Fruit fly (Drosophila melanogaster): Measurements from ENCODE around the gene emc.

emc gene

DNA sequence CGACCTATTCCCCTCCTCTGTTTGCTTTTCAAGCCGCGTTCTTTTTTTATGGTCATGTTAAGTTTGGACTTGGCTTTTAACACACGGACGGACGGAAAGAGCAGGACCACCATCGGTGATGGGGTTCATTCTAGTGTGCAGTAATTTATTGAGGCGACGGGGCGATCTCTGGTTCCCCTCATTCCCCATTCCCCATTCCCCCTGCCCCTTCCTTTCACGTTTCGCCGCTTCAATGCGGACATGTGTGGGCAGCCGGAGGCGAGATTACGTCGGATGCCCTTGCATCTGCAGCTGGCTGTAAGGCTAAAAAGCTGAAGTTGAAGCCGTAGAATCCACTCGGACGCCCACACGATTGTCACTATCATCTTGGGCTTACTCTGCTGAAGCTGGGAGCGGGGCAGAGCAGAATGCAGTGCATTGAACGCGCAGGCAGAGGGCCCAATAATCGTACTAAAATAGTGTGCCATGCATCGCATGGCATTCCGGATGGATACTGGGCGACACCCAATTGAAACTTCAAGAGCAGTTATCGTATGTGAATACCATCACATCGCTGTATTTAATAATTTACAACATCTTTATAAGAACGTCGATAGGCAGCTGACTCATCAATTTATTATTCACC, 12.5 kb upstream of the emc start:
- no peak for TF ChIP-seq noc (tag; optimal IDR thresholded peaks at IDR 0.05)

- no peak for TF ChIP-seq noc (tag; optimal IDR thresholded peaks at IDR 0.05)
These were observed 11.6 kb upstream of the emc start for dm6 chr3L:737445-738116.

dm6 chr3L:738523-739356, 10.5 kb upstream of the emc start:
- peak; percentile 70 for TF ChIP-seq noc (tag; optimal IDR thresholded peaks at IDR 0.05)

DNA sequence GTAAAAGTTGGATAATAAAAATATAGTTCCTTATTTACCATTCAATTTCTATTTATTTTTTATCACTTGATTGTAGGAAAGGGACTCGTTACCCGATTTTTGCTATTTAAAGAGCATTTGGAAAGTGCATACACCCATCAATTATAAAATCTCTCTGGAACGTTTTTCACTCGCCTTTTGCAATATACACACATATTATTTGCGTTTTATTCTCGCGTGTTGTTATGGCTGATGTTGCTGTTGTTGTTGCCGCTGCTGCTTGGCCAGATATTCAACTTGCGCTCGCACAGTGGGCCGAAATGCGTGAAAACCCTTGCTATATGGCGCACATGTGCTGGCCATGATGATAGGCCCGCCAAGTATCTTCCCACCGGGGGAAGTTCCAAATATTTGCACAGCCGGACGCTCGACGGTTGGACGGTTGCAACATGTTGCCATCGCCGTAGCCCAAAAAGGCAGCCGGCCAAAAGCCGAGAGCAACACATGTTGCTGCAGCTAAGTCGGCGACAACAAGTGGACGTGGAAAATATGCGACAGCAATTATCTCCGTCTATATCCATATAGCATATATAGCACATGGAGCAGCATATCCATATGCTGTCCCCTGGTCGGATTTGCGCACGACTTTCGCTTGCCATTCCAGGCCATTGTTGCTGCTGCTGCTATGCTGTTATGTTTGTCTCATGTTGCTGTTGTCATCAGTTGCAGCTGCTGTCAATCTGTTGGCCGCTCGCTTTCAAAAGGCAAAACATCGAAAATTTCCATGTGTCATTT, 9.7 kb upstream of the emc start:
- TF ChIP-seq noc (tag; optimal IDR thresholded peaks at IDR 0.05), result no peak

dm6 chr3L:741687-742086, 7.5 kb upstream of the emc start:
- TF ChIP-seq noc (tag; optimal IDR thresholded peaks at IDR 0.05), result no peak

DNA sequence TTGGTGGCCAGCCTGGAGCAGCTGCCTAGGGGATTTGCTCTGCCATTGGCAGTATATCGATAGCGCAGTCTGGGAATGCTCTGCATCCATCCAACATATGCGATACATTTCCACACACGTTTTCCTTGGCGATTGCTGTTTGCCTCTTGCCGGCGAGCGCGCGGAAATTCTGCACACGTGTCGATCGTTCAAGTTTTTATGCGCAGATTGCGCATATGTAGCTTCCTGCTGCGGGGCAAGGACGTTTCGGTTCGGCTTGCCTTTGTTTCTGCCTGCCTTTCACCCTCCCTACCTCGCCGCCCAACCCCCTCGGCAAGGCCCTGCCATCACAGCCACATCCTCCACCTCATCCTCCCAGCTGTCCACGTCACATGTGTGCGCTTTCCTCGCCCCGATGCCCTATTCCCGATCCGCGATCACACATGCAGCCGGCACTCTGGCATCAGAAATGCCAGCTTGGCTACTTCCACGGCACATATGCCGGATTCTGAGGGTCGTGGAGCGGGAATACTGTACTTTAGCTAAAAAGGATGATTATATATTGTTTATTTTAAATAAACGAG, 6.7 kb upstream of the emc start:
- TF ChIP-seq noc (tag; optimal IDR thresholded peaks at IDR 0.05), result no peak

DNA sequence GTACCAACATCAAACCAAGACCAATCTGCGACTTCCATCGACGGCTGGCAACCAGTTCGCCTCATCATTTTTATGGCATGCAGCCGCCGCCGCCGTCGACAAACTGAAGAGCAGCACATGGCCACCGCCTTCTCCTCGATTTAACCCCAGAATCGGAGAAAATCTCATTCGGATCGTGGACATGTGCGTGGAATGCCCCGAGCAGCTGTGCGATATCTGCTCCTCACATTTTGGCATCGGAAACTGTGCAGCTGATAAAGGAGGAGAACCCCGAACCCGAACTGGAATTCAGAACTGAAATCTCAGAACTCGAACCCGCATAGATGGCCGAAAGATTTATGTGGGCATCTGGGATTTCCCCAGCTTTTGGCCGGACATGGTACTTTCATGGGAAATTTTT, 6.0 kb upstream of the emc start:
- no peak for TF ChIP-seq noc (tag; optimal IDR thresholded peaks at IDR 0.05)

dm6 chr3L:744290-744804, 4.9 kb upstream of the emc start:
- TF ChIP-seq noc (tag; optimal IDR thresholded peaks at IDR 0.05), result no peak

DNA sequence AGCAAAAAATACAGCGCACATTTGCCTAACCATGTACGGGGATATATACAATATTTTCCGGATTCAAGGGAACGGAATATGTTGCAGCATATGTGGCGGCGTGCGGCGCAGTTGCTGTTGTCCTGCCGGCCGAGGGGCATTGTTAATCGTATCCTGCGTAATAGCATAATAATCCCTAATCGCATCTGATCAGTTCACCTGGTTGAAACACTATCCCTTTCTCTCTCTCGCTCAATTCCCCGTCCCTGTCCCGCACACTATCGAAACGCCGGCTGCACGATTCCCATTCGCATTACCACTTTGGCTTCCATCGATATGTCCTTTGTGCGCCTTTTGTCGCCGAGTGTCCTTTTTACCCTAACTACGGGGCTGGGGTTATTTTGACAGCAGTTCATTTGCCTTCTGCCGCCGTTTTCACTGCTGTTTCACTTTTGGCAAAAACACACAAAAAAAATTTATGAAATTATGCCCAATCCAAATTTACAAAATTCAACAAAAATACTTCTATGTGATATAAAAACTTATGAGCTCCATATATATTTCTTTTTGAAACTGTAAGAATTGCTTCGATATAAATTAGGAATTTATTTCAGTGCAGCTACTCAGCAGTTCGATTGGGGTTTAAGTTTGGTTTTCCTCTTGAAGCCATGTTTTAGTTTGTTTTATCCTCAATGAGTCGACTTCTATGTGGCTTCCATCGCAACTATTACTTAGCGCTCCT, 3.8 kb upstream of the emc start:
- no peak for TF ChIP-seq noc (tag; optimal IDR thresholded peaks at IDR 0.05)

DNA sequence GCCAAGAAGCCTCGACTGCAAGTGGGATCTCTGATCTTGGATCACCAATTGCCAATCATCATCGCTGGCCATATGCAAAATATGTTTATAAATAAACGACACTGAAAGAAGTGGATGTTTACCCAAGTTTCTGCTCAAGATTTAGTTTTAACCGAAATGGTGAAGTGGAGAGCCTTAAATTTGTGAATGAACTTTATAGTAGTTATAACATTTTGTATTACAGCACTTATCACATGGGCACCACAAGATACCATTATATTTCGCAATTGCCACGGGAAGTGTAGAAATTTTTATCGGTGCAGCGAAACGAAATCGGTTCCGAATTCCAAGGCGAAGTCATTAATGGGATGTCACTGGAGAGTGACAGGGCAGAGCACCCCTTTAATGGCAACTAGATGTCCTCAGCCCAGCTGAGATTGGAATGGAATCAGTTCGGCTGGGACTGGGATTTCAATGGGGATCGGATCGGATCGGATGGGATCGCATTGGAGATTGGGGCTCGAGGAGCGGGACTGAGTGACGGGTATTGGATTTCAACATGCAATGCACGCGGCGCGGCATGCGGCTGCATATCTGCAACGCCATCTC, 2.8 kb upstream of the emc start:
- TF ChIP-seq noc (tag; optimal IDR thresholded peaks at IDR 0.05), result no peak

- no peak for TF ChIP-seq noc (tag; optimal IDR thresholded peaks at IDR 0.05)
These were observed 2.2 kb upstream of the emc start for dm6 chr3L:747008-747407.

DNA sequence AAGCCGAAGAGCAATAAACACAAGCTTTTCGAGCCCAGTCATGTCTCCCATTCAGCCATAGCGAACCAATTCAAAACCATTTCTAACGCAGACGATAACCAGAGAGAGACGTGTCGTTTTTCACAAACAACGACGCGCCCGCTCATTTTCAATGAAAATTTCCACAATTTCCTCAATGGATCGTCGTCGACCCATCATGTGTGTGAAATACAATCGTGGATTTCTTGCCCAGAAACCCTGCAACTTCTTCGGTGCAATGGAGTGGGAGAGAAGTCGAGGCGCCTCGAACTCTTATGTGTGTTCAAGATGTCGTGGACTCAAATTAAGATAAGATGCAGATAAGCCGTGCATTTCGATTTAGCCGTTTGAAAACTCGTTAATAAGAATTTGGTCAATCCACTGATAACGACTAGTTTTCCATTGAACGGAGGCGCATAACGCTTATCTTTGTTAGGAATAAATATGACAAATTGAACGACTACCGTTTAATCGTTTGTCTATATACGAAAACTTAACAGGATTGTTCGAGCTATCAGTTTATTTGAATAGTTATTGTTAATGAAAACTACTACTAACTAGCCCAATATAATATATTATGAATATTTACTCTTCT, 1.4 kb upstream of the emc start:
- TF ChIP-seq noc (tag; optimal IDR thresholded peaks at IDR 0.05), result no peak

DNA sequence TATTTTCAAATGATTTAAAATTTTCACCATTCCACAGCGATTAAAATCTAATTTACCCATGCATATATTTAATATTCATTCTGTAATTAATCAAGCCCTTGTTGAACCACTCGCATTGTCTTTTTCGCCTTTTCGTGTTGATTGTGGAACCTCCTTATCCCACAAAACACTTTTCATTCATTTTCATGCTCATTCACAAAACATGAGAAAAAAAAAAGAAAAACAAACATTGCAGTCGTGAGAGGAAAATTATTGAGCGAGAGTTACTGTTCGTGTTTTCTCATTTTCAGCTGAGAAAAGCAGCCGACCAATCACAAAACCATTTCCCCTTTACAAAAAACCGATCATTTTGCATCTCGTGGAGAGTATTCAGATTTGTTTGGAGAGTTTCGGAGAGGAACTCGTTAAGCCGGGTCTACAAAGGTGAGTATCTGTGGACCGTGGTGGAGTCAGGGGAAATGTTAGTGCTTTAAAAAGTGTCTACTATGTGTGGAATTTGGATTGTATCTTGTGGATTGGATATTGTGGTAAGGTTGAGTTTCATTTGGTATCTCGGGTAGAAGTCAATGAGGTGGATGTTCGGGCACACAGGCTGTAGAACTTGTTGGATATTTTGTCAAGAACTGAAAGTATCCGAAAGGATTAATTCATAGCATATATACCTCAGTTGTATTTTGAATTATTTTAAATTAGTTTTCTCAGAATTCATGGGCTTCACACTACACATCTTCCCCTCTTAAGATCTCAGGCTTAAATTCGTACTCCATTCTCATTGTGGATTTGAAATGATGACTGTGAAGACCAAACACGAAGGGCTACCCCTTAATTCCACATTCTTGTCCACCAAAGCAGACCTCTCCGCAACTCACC, 636 bp upstream of the emc start:
- TF ChIP-seq noc (tag; optimal IDR thresholded peaks at IDR 0.05), result no peak
